Worm (Caenorhabditis elegans) whole organism, young adult: ENCODE results near the gene C11H1.7.

Experiments used
- T26A5.8 ChIP-seq: sonication (generic microtip); optimal IDR thresholded peaks from 2 replicates; lab custom pipeline; 2016; ENCODE audit warnings: missing genetic modification characterization, missing compliant biosample characterization
- nhr-27 ChIP-seq: fragments of 200-800 bp; sonication (Bioruptor generic); optimal IDR thresholded peaks from 2 replicates; lab custom pipeline; 2018; ENCODE audit warnings: mild to moderate bottlenecking, missing genetic modification characterization, moderate library complexity, missing compliant biosample characterization
- zfh-2 ChIP-seq: fragments of 200-800 bp; sonication (Bioruptor generic); conservative IDR thresholded peaks from 2 replicates; pipeline ENCODE4 v1.3.6; 2022; ENCODE audit warnings: missing genetic modification reagents, missing genetic modification characterization, missing compliant biosample characterization
- ztf-25 ChIP-seq: fragments of 200-800 bp; sonication (Bioruptor generic); IDR thresholded peaks from 2 replicates; pipeline ENCODE4 v1.3.6; 2022; ENCODE audit warnings: missing genetic modification reagents, missing genetic modification characterization, missing compliant biosample characterization
- ztf-6 ChIP-seq: fragments of 200-800 bp; sonication (Bioruptor generic); IDR thresholded peaks from 2 replicates; pipeline ENCODE4 v1.3.6; 2022; ENCODE audit warnings: missing genetic modification reagents, missing genetic modification characterization, missing compliant biosample characterization

DNA sequence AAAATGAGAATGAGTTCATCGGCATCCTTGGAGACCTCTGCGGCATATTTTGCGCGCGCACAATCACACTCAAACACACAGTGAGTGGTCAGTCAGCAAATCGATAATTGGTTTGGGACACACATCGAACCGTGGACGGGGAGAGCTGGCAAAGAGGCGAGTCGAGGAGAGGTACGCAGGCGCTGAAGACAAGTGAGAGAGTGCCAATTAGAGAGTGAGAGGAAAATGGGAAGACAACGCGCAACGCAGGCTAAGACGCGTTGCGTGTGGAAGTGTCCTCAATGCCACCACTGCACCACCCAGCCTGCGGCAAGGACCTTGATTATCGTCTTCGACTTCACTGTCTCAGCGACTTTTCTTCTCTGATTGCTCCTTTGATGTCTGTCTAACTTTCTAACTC is 30.0 kb upstream of the C11H1.7 start:
- TF ChIP-seq nhr-27 (tag; lab: Kevin White, UChicago) (no peak), ztf-25 (GFP tag; lab: Robert Waterston, UW) (no peak), ztf-6 (GFP tag; lab: Robert Waterston, UW) (no peak), T26A5.8 (tag; lab: Kevin White, UChicago) (no peak), zfh-2 (peak; percentile 93)
